Worm (Caenorhabditis elegans) whole organism, L3 larva: ENCODE measurements around the gene F58H1.5.

Experiments
- ama-1 ChIP-seq: fragments of 150-350 bp; optimal IDR thresholded peaks from 2 replicates; lab custom pipeline; 2018
- nhr-67 ChIP-seq: fragments of 150-350 bp; optimal IDR thresholded peaks from 2 replicates; lab custom pipeline; 2014; ENCODE audit warnings: missing biosample characterization, missing genetic modification characterization

ce11 chrV:11953621-11954020, 4.6 kb upstream of the F58H1.5 start:
- TF ChIP-seq nhr-67 (no peak), ama-1 (lab: Kevin White, UChicago) (no peak)
